Fruit fly (Drosophila melanogaster): ENCODE results near the gene dl.

Gene dl

DNA sequence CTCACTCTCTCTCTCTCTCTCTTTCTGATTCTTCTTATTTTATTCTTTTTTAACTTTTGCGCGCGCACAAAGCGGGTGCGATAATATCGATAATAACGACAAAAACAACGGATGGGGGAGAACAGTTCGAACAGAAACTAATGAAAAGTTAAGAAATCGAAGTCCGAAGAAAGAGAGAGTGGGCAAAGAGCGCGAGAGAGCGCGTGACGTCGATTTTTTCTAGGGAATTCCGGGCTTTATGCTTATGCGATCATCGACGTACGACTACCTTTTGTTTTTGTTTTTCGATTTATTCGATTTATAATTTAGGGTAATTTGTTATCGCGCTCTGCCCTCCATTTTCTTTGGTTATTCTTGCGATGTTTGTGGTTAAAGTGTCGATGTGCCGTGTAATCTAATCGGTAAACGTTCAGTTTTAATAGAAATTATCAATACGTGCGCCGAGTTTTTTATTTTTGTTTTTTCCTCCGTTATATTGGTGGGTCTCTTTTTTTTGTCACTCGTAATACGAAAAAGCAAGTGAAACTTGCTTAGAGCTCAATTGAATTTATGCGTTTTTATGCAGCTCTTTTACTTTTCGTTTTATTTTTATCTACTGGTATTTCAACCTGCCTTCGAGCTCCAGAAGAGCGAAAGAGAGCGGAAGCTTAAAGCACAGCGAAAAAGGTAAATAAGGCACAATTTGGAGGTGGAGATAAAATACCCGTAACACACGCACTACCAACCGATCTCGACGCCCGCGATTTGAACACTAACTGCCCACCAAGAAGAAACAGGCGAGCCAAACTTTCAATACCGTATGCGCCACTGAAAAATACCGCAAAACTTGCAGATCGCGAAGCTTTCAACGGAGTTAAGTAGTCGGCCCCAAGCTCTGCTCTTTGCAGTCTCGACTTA lies at the start of gene dl:
Gene dl (minus strand): TSS at position 757 of the 897 bp plus-strand sequence.
- peak; percentile 68 for TF ChIP-seq CG8301 (tag; optimal IDR thresholded peaks at IDR 0.05)
- TF ChIP-seq CG4496 (GFP tag; IDR thresholded peaks at IDR 0.05) = peak; percentile 33; the same call in 2 of the 3 replicates
- no peak for TF ChIP-seq D1 (tag; optimal IDR thresholded peaks at IDR 0.05)
- TF ChIP-seq Ets98B (GFP tag; IDR thresholded peaks at IDR 0.05) = peak; percentile 43
- peak; percentile 68 for TF ChIP-seq CG32121 (GFP tag; IDR thresholded peaks at IDR 0.05)
- peak; percentile 27 for TF ChIP-seq CG15710 (tag; optimal IDR thresholded peaks at IDR 0.05)
- TF ChIP-seq Pif1A (GFP tag; optimal IDR thresholded peaks at IDR 0.05) = peak; percentile 42
- no peak for TF ChIP-seq CG34367 (tag; optimal IDR thresholded peaks at IDR 0.05)
- TF ChIP-seq CG12605 (GFP tag; IDR thresholded peaks at IDR 0.05) = peak; percentile 62; the same call in 1 of the 2 replicates
- TF ChIP-seq CG14655 (GFP tag; optimal IDR thresholded peaks at IDR 0.05) = peak; percentile 69
- peak; percentile 62 for TF ChIP-seq rn (GFP tag; IDR thresholded peaks at IDR 0.05)
- no peak for TF ChIP-seq CG10348 (GFP tag; IDR thresholded peaks at IDR 0.05)
- TF ChIP-seq CG17806 (tag; optimal IDR thresholded peaks at IDR 0.05) = peak; percentile 7
- peak; percentile 31 for TF ChIP-seq CG9948 (tag; optimal IDR thresholded peaks at IDR 0.05)
- peak; percentile 14 for TF ChIP-seq gl (tag; optimal IDR thresholded peaks at IDR 0.05)
- no peak for TF ChIP-seq Snoo (tag; optimal IDR thresholded peaks at IDR 0.05)
- TF ChIP-seq fd96Ca (GFP tag; IDR thresholded peaks at IDR 0.05) = peak; percentile 77
- TF ChIP-seq CG13204 (GFP tag; optimal IDR thresholded peaks at IDR 0.05) = no peak
- TF ChIP-seq CG8159 (tag; optimal IDR thresholded peaks at IDR 0.05) = no peak
- TF ChIP-seq Pif1B (GFP tag; optimal IDR thresholded peaks at IDR 0.05) = peak; percentile 50
- TF ChIP-seq EcR (GFP tag; optimal IDR thresholded peaks at IDR 0.05) = peak; percentile 22

DNA sequence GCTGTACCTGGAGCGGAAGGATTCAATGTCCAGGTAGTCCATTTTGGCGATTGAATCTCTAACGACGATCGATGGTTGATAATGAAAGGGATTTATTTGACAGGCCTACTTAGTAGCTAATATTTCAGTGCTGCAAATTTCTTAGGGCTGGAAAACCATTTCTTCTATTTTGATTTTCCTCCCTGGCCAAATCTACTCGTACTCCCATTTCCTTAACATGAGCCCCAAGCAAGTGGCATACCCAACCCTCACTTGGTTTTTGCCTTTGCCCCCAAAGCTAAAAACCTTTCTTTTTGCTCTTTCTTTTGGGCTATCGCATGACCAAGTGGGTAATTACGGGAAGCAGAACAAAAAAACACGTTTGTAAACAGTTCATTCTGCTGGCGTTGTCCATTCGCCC lies 48.6 kb upstream of the dl start, which contains the start of gene CG15142:
Gene CG15142 (minus strand): TSS at position 101 of the 400 bp plus-strand sequence.
- TF ChIP-seq Snoo (tag; optimal IDR thresholded peaks at IDR 0.05) = no peak

DNA sequence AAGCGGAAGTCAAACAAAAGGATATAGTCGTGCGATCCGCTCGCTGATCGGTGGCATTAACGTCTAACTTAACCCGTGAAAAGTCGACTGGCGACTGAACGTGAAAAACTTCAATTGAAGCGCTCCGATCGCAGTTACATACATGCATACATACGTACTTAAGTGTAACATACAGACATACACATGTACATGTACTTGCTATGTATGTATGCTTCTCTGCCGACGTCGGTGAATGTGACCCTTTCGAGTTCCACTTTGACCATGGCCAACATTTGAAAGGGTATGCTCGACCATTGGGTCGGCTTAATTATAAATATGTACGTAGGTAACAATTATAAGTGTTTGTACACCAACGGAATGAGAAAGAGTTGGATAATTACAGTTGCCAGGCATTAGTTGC lies 46.9 kb upstream of the dl start, which contains the start of gene qua:
Gene qua (minus strand): TSS at position 101 of the 400 bp plus-strand sequence.
- no peak for TF ChIP-seq CG15710 (tag; optimal IDR thresholded peaks at IDR 0.05)
- no peak for TF ChIP-seq CG13204 (GFP tag; optimal IDR thresholded peaks at IDR 0.05)
- no peak for TF ChIP-seq Snoo (tag; optimal IDR thresholded peaks at IDR 0.05)
- TF ChIP-seq CG32121 (GFP tag; IDR thresholded peaks at IDR 0.05) = no peak
- peak; percentile 19 for TF ChIP-seq CG14655 (GFP tag; optimal IDR thresholded peaks at IDR 0.05)

DNA sequence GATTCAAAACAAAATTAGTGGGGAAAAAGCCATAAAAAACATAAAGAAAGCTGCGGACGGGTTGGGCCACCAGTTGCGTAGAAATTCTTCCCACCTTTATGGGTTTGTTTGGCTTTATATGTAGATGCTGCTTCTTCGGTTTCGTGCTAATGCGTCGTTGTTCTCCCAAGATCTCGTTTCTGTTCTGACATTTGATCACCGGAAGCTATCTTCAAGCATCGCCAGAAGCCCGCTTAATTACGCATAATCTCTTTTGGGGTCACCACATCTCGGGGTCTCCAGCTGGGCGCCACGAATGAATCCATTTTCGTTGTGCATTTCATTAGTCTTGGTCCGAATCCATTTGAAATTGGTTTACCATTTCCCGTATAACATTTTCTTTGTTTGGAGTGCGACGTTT lies 45.6 kb upstream of the dl start:
- TF ChIP-seq Ets98B (GFP tag; IDR thresholded peaks at IDR 0.05) (no peak), D1 (tag; optimal IDR thresholded peaks at IDR 0.05) (no peak), CG9948 (tag; optimal IDR thresholded peaks at IDR 0.05) (no peak), CG13204 (GFP tag; optimal IDR thresholded peaks at IDR 0.05) (no peak), CG4496 (GFP tag; IDR thresholded peaks at IDR 0.05) (no peak), CG15710 (tag; optimal IDR thresholded peaks at IDR 0.05) (no peak), Pif1B (GFP tag; optimal IDR thresholded peaks at IDR 0.05) (no peak), CG32121 (GFP tag; IDR thresholded peaks at IDR 0.05) (no peak), gl (tag; optimal IDR thresholded peaks at IDR 0.05) (no peak), CG34367 (tag; optimal IDR thresholded peaks at IDR 0.05) (no peak), CG8301 (tag; optimal IDR thresholded peaks at IDR 0.05) (no peak), CG12605 (GFP tag; IDR thresholded peaks at IDR 0.05) (no peak), fd96Ca (GFP tag; IDR thresholded peaks at IDR 0.05) (no peak), CG17806 (tag; optimal IDR thresholded peaks at IDR 0.05) (no peak), Snoo (tag; optimal IDR thresholded peaks at IDR 0.05) (no peak), CG8159 (tag; optimal IDR thresholded peaks at IDR 0.05) (no peak), Pif1A (GFP tag; optimal IDR thresholded peaks at IDR 0.05) (no peak)

DNA sequence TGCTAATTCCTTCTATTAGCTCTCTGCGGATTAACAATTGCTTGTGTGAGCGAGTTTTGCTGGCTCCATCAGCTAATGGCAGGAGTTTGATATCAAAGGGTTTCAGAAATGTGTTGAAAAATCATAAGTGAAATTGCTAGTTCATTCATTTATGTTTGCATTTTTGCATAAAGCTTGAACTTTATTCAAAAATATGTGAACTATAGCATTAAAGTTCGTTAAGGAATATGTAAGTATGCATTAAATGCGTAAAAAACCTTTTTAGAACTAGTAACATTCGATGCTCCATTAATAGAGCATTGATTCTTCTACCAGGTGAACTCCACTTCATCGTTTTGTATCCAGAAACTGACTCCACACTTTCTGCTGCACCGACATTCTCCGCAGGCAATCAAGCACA lies 42.5 kb upstream of the dl start:
- TF ChIP-seq CG17806 (tag; optimal IDR thresholded peaks at IDR 0.05) (no peak), CG15710 (tag; optimal IDR thresholded peaks at IDR 0.05) (no peak), Ets98B (GFP tag; IDR thresholded peaks at IDR 0.05) (no peak), CG8159 (tag; optimal IDR thresholded peaks at IDR 0.05) (no peak), Pif1A (GFP tag; optimal IDR thresholded peaks at IDR 0.05) (no peak), EcR (GFP tag; optimal IDR thresholded peaks at IDR 0.05) (no peak), CG10348 (GFP tag; IDR thresholded peaks at IDR 0.05) (no peak), Pif1B (GFP tag; optimal IDR thresholded peaks at IDR 0.05) (no peak), CG9948 (tag; optimal IDR thresholded peaks at IDR 0.05) (no peak), fd96Ca (GFP tag; IDR thresholded peaks at IDR 0.05) (no peak), gl (tag; optimal IDR thresholded peaks at IDR 0.05) (no peak), CG14655 (GFP tag; optimal IDR thresholded peaks at IDR 0.05) (no peak), CG12605 (GFP tag; IDR thresholded peaks at IDR 0.05) (no peak)

DNA sequence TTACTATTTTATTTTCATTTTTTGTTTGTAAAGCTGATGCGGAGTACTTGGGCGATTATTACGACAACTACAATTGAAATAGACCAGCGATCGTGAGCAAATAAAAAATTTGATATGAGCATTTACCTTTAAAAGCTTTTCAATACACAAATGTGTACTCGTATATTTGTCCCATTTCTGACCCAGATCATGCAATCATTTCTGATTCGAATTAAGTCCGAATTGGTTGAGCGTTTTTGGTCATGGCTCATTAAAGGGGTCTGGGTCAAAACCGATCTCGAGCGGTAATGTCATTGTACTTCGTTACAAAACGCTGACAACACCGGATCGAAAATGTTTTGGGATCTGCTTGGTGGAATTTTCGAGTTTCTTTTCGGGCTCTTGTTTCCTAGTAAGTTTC lies 36.1 kb upstream of the dl start, which contains the start of gene CG43220:
Gene CG43220 (plus strand): TSS at position 301 of the 400 bp plus-strand sequence.
- no peak for TF ChIP-seq CG15710 (tag; optimal IDR thresholded peaks at IDR 0.05)
- no peak for TF ChIP-seq CG4496 (GFP tag; IDR thresholded peaks at IDR 0.05)
- no peak for TF ChIP-seq CG8159 (tag; optimal IDR thresholded peaks at IDR 0.05)
- no peak for TF ChIP-seq CG32121 (GFP tag; IDR thresholded peaks at IDR 0.05)
- TF ChIP-seq CG17806 (tag; optimal IDR thresholded peaks at IDR 0.05) = no peak
- no peak for TF ChIP-seq rn (GFP tag; IDR thresholded peaks at IDR 0.05)
- no peak for TF ChIP-seq Ets98B (GFP tag; IDR thresholded peaks at IDR 0.05)
- no peak for TF ChIP-seq D1 (tag; optimal IDR thresholded peaks at IDR 0.05)
- no peak for TF ChIP-seq gl (tag; optimal IDR thresholded peaks at IDR 0.05)
- TF ChIP-seq fd96Ca (GFP tag; IDR thresholded peaks at IDR 0.05) = no peak
- TF ChIP-seq CG8301 (tag; optimal IDR thresholded peaks at IDR 0.05) = no peak
- TF ChIP-seq CG14655 (GFP tag; optimal IDR thresholded peaks at IDR 0.05) = no peak
- TF ChIP-seq CG9948 (tag; optimal IDR thresholded peaks at IDR 0.05) = no peak
- TF ChIP-seq CG13204 (GFP tag; optimal IDR thresholded peaks at IDR 0.05) = no peak

Data from whole organism, pupa.